Worm (Caenorhabditis elegans) whole organism, L1 larva: Measurements from ENCODE around the gene max-2.
A peak's percentile ranks its signal among the peaks of the same experiment; 100 is the strongest.

Experiments
- C04F5.9 ChIP-seq: sonication (generic microtip); optimal IDR thresholded peaks from 2 replicates; lab custom pipeline; 2016; ENCODE audit warnings: missing genetic modification characterization, missing compliant biosample characterization
- C16A3.4 ChIP-seq: fragments of 150-350 bp; optimal IDR thresholded peaks from 2 replicates; lab custom pipeline; 2014; ENCODE audit warnings: missing biosample characterization, missing genetic modification characterization
- aly-2 ChIP-seq: fragments of 150-350 bp; optimal IDR thresholded peaks from 2 replicates; lab custom pipeline; 2014; ENCODE audit warnings: missing biosample characterization, missing genetic modification characterization
- ama-1 ChIP-seq: fragments of 150-350 bp; optimal IDR thresholded peaks from 2 replicates; lab custom pipeline; 2014
- blmp-1 ChIP-seq: fragments of 150-350 bp; optimal IDR thresholded peaks from 2 replicates; lab custom pipeline; 2014; ENCODE audit warnings: missing biosample characterization, missing genetic modification characterization
- ceh-90 ChIP-seq: sonication (generic microtip); optimal IDR thresholded peaks from 2 replicates; lab custom pipeline; 2016; ENCODE audit warnings: missing genetic modification characterization, missing compliant biosample characterization
- ces-1 ChIP-seq: fragments of 150-350 bp; optimal IDR thresholded peaks from 2 replicates; lab custom pipeline; 2014; ENCODE audit warnings: missing biosample characterization, missing genetic modification reagents, missing genetic modification characterization
- dsc-1 ChIP-seq: sonication (generic microtip); optimal IDR thresholded peaks from 2 replicates; lab custom pipeline; 2016; ENCODE audit warnings: mild to moderate bottlenecking, missing genetic modification characterization, missing compliant biosample characterization
- efl-3 ChIP-seq: fragments of 200-800 bp; sonication (Bioruptor generic); optimal IDR thresholded peaks from 2 replicates; lab custom pipeline; 2018; ENCODE audit warnings: mild to moderate bottlenecking, missing genetic modification characterization, missing compliant biosample characterization
- egl-13 ChIP-seq: sonication (generic microtip); optimal IDR thresholded peaks from 2 replicates; lab custom pipeline; 2016; ENCODE audit warnings: missing genotype, missing genetic modification reagents, missing genetic modification characterization, missing compliant biosample characterization
- egl-27 ChIP-seq, 2 experiments: fragments of 150-350 bp in 1 of 2; sonication (generic microtip); optimal IDR thresholded peaks; 3 replicates each; lab custom pipeline; 2017 to 2018; ENCODE audit warnings: missing biosample characterization in 2 of 2, missing genetic modification characterization in 2 of 2, missing genetic modification reagents in 2 of 2
- elt-2 ChIP-seq: sonication (generic microtip); optimal IDR thresholded peaks from 2 replicates; lab custom pipeline; 2016; ENCODE audit warnings: missing genetic modification characterization, mild to moderate bottlenecking, inconsistent platforms, missing compliant biosample characterization, missing genetic modification reagents
- fkh-10 ChIP-seq: sonication (generic microtip); optimal IDR thresholded peaks from 2 replicates; lab custom pipeline; 2017; ENCODE audit warnings: missing biosample characterization, missing genetic modification reagents, missing genetic modification characterization
- fkh-4 ChIP-seq: sonication (generic microtip); optimal IDR thresholded peaks from 2 replicates; lab custom pipeline; 2016; ENCODE audit warnings: missing compliant biosample characterization, missing genetic modification characterization, borderline replicate concordance
- fkh-8 ChIP-seq: sonication (generic microtip); optimal IDR thresholded peaks from 2 replicates; lab custom pipeline; 2016; ENCODE audit warnings: mild to moderate bottlenecking, missing genetic modification characterization, missing compliant biosample characterization
- grh-1 ChIP-seq: fragments of 200-800 bp; sonication (Bioruptor generic); IDR thresholded peaks from 2 replicates; pipeline ENCODE4 v1.3.6; 2022; ENCODE audit warnings: missing genetic modification reagents, missing genetic modification characterization, missing compliant biosample characterization
- hpl-2 ChIP-seq: fragments of 150-350 bp; optimal IDR thresholded peaks from 2 replicates; lab custom pipeline; 2014; ENCODE audit warnings: missing biosample characterization, missing genetic modification reagents, missing genetic modification characterization
- isw-1 ChIP-seq: fragments of 200-800 bp; sonication (Bioruptor generic); IDR thresholded peaks from 2 replicates; pipeline ENCODE4 v1.3.6; 2022; ENCODE audit warnings: missing genetic modification characterization, missing compliant biosample characterization
- lin-39 ChIP-seq: fragments of 150-350 bp; optimal IDR thresholded peaks from 2 replicates; lab custom pipeline; 2014; ENCODE audit warnings: missing biosample characterization, missing genetic modification reagents, missing genetic modification characterization
- lir-3 ChIP-seq: sonication (generic microtip); optimal IDR thresholded peaks from 2 replicates; lab custom pipeline; 2016; ENCODE audit warnings: mild to moderate bottlenecking, missing genetic modification characterization, moderate library complexity, missing compliant biosample characterization; ENCODE audit not compliant: poor library complexity
- mab-9 ChIP-seq: fragments of 200-800 bp; sonication (Bioruptor generic); IDR thresholded peaks from 2 replicates; pipeline ENCODE4 v1.3.6; 2022; ENCODE audit warnings: missing genetic modification reagents, missing genetic modification characterization, missing compliant biosample characterization
- mep-1 ChIP-seq: fragments of 150-350 bp; optimal IDR thresholded peaks from 2 replicates; lab custom pipeline; 2014; ENCODE audit warnings: missing biosample characterization, missing genetic modification characterization
- nhr-19 ChIP-seq: fragments of 200-800 bp; sonication (Bioruptor generic); conservative IDR thresholded peaks from 2 replicates; pipeline ENCODE4 v1.3.6; 2022; ENCODE audit warnings: missing genetic modification characterization, missing compliant biosample characterization
- nhr-28 ChIP-seq: fragments of 150-350 bp; optimal IDR thresholded peaks from 2 replicates; lab custom pipeline; 2014; ENCODE audit warnings: missing biosample characterization, missing genetic modification characterization
- nhr-47 ChIP-seq: sonication (generic microtip); optimal IDR thresholded peaks from 2 replicates; lab custom pipeline; 2016; ENCODE audit warnings: mild to moderate bottlenecking, missing genetic modification characterization, moderate library complexity, missing compliant biosample characterization
- nhr-77 ChIP-seq: fragments of 150-350 bp; optimal IDR thresholded peaks from 2 replicates; lab custom pipeline; 2014; ENCODE audit warnings: missing biosample characterization, missing genetic modification characterization
- nhr-84 ChIP-seq: sonication (generic microtip); optimal IDR thresholded peaks from 2 replicates; lab custom pipeline; 2017; ENCODE audit warnings: missing biosample characterization, missing genetic modification characterization
- nhr-85 ChIP-seq: sonication (generic microtip); peaks from one replicate; lab custom pipeline; 2016; ENCODE audit warnings: missing genetic modification characterization, inconsistent platforms, missing compliant biosample characterization
- nhr-90 ChIP-seq: sonication (generic microtip); optimal IDR thresholded peaks from 2 replicates; lab custom pipeline; 2016; ENCODE audit warnings: mild to moderate bottlenecking, missing genetic modification characterization, missing compliant biosample characterization; ENCODE audit not compliant: poor library complexity
- pag-3 ChIP-seq: sonication (generic microtip); optimal IDR thresholded peaks from 2 replicates; lab custom pipeline; 2017; ENCODE audit warnings: missing genetic modification characterization, mild to moderate bottlenecking, missing compliant biosample characterization, antibody characterized with exemption, borderline replicate concordance; ENCODE audit not compliant: insufficient read depth
- pqm-1 ChIP-seq: sonication (generic microtip); optimal IDR thresholded peaks from 3 replicates; lab custom pipeline; 2017; ENCODE audit warnings: missing biosample characterization, missing genetic modification characterization
- rnt-1 ChIP-seq: sonication (generic microtip); optimal IDR thresholded peaks from 2 replicates; lab custom pipeline; 2016; ENCODE audit warnings: mild to moderate bottlenecking, missing genetic modification characterization, moderate library complexity, missing compliant biosample characterization
- sptf-1 ChIP-seq: fragments of 150-350 bp; optimal IDR thresholded peaks from 2 replicates; lab custom pipeline; 2014; ENCODE audit warnings: missing biosample characterization, missing genetic modification characterization
- unc-130 ChIP-seq: fragments of 150-350 bp; optimal IDR thresholded peaks from 2 replicates; lab custom pipeline; 2017; ENCODE audit warnings: missing biosample characterization, missing genetic modification characterization, inconsistent platforms
- unc-30 ChIP-seq: sonication (generic microtip); optimal IDR thresholded peaks from 2 replicates; lab custom pipeline; 2017; ENCODE audit warnings: missing biosample characterization, missing genetic modification characterization
- unc-86 ChIP-seq: sonication (generic microtip); optimal IDR thresholded peaks from 2 replicates; lab custom pipeline; 2016; ENCODE audit warnings: missing genetic modification characterization, missing compliant biosample characterization
- vab-15 ChIP-seq: sonication (generic microtip); optimal IDR thresholded peaks from 2 replicates; lab custom pipeline; 2017; ENCODE audit warnings: missing genotype, mild to moderate bottlenecking, missing genetic modification characterization, missing compliant biosample characterization
- ztf-11 ChIP-seq, 2 experiments: sonication (generic microtip); optimal IDR thresholded peaks; 2 replicates each; lab custom pipeline; 2016 to 2017; ENCODE audit warnings: missing genetic modification characterization in 2 of 2, missing biosample characterization in 1 of 2, missing compliant biosample characterization in 1 of 2
- ztf-4 ChIP-seq: fragments of 150-350 bp; optimal IDR thresholded peaks from 2 replicates; lab custom pipeline; 2014; ENCODE audit warnings: missing biosample characterization, missing genetic modification characterization

Gene max-2

DNA sequence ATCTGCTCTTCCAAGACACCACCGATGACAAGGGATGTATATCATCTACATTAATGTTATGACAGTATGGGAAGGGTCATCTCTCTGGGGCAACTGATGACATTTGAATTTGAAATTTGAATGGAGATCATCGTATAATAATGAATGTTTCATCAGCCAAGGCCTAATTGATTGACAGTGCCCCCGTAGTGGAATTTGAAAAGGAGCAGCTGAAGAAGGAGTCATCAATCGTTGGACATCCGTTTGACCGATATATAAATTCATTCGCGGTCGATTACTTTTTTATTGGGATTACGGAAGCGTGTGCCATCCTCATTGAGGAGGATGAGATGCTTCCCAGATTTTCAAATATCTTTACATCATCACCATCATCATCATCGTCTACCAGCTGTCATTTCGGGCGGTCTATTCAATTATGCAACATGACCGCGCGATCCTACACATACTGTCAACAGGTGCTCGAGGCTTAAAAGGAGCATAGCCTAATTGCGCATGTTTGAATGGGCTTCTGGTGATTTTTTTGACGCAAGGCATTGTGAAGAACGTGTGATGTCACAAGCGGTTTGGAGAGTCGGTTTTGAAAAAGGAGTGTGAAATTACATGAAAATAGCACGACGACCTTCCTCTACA is 34.6 kb downstream of the max-2 start:
- TF ChIP-seq grh-1 (GFP tag; lab: Robert Waterston, UW) (no peak), ztf-11 (tag; optimal IDR thresholded peaks at IDR 0.05; lab: Kevin White, UChicago) (peak in 1 of 2 experiments; percentile 68), unc-86 (tag; lab: Kevin White, UChicago) (peak; percentile 22)
- TF ChIP-seq, all 84 proteins: peak for 2

DNA sequence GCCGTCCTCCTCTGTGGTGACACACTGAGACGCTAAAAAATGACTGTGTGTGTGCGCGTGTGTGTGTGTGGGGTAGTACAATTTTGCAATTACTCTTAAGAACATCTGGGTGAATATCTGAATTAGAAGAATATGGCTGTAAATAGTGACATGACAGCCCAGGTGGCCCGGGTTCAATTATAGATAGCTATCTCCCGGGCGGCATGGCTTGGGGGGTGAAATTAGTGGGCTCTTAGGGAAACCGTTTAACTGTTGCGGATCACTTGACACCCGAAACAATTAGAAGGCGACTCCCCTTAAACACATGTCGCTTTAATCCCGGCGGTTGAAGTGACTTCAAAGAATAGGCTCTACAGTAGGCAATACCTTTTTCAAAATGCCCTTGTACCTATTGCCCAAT is 35.5 kb downstream of the max-2 start:
- TF ChIP-seq aly-2 (tag; lab: Kevin White, UChicago): no peak
- no peak for TF ChIP-seq mep-1 (tag; lab: Kevin White, UChicago)
- no peak for TF ChIP-seq lin-39 (tag; lab: Kevin White, UChicago)
- peak in 1 of 2 experiments; percentile 25 for TF ChIP-seq ztf-11 (tag; optimal IDR thresholded peaks at IDR 0.05; lab: Kevin White, UChicago)
- no peak for TF ChIP-seq ceh-90 (tag; lab: Kevin White, UChicago)
- no peak for TF ChIP-seq vab-15

DNA sequence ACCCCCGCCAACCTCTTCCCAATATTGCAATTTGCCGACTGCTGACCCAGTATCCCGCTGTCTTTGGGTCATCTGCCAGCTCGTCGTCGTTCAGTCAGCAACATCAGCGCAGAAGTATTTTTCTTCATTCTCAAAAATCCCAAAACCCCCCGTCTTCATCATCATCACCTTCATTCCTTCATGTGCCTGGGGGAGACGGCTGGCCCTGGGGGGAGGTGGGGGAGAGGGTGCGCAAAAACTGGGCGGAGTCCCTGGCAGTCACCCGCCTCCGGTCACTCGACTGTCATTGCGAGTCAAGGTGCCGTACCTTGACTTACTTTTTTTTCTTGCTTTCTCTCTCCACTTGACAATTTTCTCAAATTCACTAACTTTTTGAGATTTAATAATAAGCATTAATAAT is 37.8 kb downstream of the max-2 start:
- TF ChIP-seq C04F5.9 (tag; lab: Kevin White, UChicago): no peak
- TF ChIP-seq sptf-1: no peak
- TF ChIP-seq blmp-1 (tag; lab: Kevin White, UChicago): no peak
- no peak for TF ChIP-seq mab-9
- TF ChIP-seq pag-3: no peak
- TF ChIP-seq fkh-8: no peak
- TF ChIP-seq nhr-47 (tag; lab: Kevin White, UChicago): no peak
- no peak for TF ChIP-seq ces-1 (GFP tag; lab: Kevin White, UChicago)
- TF ChIP-seq ztf-4 (tag; lab: Kevin White, UChicago): no peak
- TF ChIP-seq nhr-85 (tag; lab: Kevin White, UChicago): no peak
- no peak for TF ChIP-seq fkh-10 (GFP tag; lab: Kevin White, UChicago)
- TF ChIP-seq hpl-2: no peak
- TF ChIP-seq nhr-19 (GFP tag; lab: Robert Waterston, UW): no peak
- no peak for TF ChIP-seq rnt-1 (tag; lab: Kevin White, UChicago)
- no peak for TF ChIP-seq unc-130 (tag; lab: Kevin White, UChicago)
- no peak for TF ChIP-seq nhr-84 (tag; lab: Kevin White, UChicago)
- no peak for TF ChIP-seq pqm-1 (tag; lab: Kevin White, UChicago)
- TF ChIP-seq efl-3 (GFP tag; lab: Kevin White, UChicago): no peak
- no peak for TF ChIP-seq lin-39 (tag; lab: Kevin White, UChicago)
- TF ChIP-seq, all 84 proteins: peak for 0

DNA sequence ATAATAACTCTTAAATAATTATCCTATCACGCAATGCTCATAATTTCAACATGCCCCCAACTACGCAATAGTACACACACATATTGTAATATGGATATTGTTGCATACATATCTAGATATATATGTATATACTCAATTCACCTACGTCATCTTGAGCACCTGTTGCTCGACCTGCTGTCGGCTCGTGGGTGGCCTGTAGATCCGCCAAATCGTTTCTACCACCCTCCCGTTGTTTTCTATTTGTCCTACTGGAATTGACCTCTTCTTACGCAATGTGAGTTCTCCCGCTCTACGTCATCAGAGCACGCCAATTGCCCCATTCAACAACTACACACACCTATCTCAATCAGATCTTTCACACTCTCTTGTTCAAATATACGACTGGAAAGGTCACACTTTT is 39.8 kb downstream of the max-2 start:
- TF ChIP-seq lir-3 (tag; lab: Kevin White, UChicago): no peak
- TF ChIP-seq nhr-85 (tag; lab: Kevin White, UChicago): peak; percentile 69

DNA sequence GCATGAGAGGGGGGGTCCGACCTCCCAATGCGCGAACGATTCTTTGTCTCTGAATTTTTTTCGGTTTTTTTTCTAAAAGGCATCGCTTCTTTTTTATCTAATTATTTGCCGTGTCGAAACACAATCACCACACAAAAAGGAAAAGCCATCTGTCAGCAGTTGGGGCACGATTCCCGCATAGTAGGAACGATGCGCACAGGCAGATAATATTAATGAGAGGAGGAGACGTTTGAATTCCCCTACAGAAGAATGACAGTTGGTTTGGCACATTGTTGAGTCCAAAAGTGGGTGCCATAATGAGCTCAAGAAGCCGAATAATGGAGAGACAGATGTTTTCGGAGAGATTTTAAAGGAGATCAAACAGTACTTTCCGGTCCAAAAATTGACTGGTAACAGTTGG is 40.9 kb downstream of the max-2 start:
- TF ChIP-seq ztf-11 (tag; optimal IDR thresholded peaks at IDR 0.05; lab: Kevin White, UChicago) (peak in 1 of 2 experiments; percentile 43), ztf-4 (tag; lab: Kevin White, UChicago) (no peak)

DNA sequence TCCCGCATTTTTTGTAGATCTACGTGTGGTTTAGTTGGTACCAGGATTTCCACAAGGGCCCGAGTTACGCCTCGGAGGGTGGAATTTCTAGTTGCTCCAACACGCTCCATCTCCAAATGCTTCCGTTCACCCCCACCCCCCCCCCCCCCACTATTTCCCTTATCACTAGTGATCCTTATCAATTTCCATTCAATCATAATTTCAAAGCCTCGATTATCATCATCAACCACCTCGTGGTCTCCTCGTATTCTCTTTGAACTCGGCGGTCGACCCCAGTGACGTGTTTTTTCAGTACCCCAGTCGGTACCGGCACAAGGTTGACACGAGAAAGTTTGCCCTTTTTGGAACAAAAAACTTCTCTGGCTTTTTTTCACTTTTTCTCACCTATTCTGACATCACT is 42.8 kb downstream of the max-2 start:
- no peak for TF ChIP-seq aly-2 (tag; lab: Kevin White, UChicago)
- TF ChIP-seq elt-2 (tag; lab: Kevin White, UChicago): peak; percentile 65

DNA sequence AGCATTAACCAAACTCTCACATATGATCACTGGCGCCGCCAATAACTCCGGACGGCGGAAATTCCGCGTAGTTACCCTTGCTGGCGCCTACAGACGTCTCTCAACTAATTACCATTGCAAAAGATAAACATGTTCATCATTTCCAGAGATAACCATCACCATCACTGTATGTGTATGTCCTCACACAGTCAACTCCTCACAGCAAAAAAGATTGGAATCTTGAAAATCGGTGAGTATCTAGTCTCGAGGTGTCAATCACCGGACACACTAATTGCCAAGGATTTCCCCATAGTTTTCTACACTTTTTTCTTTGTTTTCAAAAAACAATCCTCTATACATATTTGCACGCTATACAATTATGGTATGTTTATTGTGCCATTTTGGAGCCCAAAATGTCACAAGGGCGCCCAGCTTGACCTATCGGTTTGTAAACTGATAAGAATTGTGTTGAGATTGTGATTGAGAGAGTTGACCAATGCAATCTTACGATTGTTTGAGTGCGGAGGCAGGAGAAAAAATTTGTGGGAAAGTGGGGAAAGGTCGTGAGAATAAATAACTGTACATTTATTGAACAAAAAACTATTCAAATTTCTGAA is 43.6 kb downstream of the max-2 start:
- no peak for TF ChIP-seq isw-1 (GFP tag; lab: Robert Waterston, UW)
- no peak for TF ChIP-seq egl-13 (tag; lab: Kevin White, UChicago)
- TF ChIP-seq fkh-4 (tag; lab: Kevin White, UChicago): no peak
- peak; percentile 71 for TF ChIP-seq elt-2 (tag; lab: Kevin White, UChicago)
- TF ChIP-seq nhr-19 (GFP tag; lab: Robert Waterston, UW): no peak
- no peak for TF ChIP-seq unc-30 (tag; lab: Kevin White, UChicago)
- peak; percentile 20 for TF ChIP-seq rnt-1 (tag; lab: Kevin White, UChicago)
- TF ChIP-seq nhr-90: no peak
- TF ChIP-seq egl-27 (tag; optimal IDR thresholded peaks at IDR 0.05; lab: Kevin White, UChicago): no peak
- TF ChIP-seq blmp-1 (tag; lab: Kevin White, UChicago): peak; percentile 25
- no peak for TF ChIP-seq lir-3 (tag; lab: Kevin White, UChicago)
- no peak for TF ChIP-seq dsc-1
- TF ChIP-seq pag-3: no peak
- TF ChIP-seq nhr-77 (tag; lab: Kevin White, UChicago): no peak
- TF ChIP-seq C16A3.4 (tag; lab: Kevin White, UChicago): no peak
- TF ChIP-seq nhr-28 (tag; lab: Kevin White, UChicago): no peak
- TF ChIP-seq nhr-85 (tag; lab: Kevin White, UChicago): peak; percentile 93
- no peak for TF ChIP-seq ama-1 (lab: Kevin White, UChicago)
